Worm (Caenorhabditis elegans): Measurements from ENCODE around the gene srd-40.

The srd-40 gene

ce11 chrX:12347822-12348221, 24.3 kb downstream of the srd-40 start (continued):
- TF ChIP-seq peb-1 (tag; optimal IDR thresholded peaks at IDR 0.05) = no peak
- TF ChIP-seq unc-39 (tag; optimal IDR thresholded peaks at IDR 0.05) = no peak
- no peak for TF ChIP-seq nhr-237 (tag; optimal IDR thresholded peaks at IDR 0.05)
- TF ChIP-seq ztf-4 (tag; optimal IDR thresholded peaks at IDR 0.05) = no peak
- TF ChIP-seq lin-39 (tag; optimal IDR thresholded peaks at IDR 0.05) = no peak
- no peak for TF ChIP-seq ceh-16 (tag; optimal IDR thresholded peaks at IDR 0.05)
- no peak for TF ChIP-seq nhr-11 (tag; optimal IDR thresholded peaks at IDR 0.05)
- no peak for TF ChIP-seq elt-3 (tag; optimal IDR thresholded peaks at IDR 0.05)
- no peak for TF ChIP-seq zag-1 (tag; optimal IDR thresholded peaks at IDR 0.05)

DNA sequence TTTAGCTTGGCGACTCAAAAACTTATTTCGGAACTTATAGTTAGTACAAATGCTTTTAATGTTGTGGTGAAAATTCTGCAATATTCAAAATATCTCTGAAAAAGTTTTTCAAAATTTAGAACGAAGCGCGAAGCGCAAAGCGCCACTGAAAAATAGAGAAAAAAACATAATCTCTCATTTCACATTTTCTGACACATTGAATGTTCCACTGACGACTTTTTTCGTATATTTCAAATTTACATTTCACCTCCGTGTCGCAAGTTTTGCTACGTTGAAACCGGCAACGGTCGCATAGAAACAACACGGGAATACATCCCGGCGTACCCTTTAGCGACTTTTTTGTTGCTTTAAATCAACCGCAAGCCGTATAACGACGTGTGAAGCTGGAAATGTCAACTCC, 24.8 kb downstream of the srd-40 start, which contains the start of gene F42F12.14:
Gene F42F12.14 (plus strand): TSS at position 301 of the 400 bp plus-strand sequence.
- no peak for TF ChIP-seq zag-1 (tag; optimal IDR thresholded peaks at IDR 0.05)
- no peak for TF ChIP-seq lsy-2 (tag; optimal IDR thresholded peaks at IDR 0.05)
- no peak for TF ChIP-seq aly-2 (tag; optimal IDR thresholded peaks at IDR 0.05)
- no peak for TF ChIP-seq ama-1 (optimal IDR thresholded peaks at IDR 0.05)
- TF ChIP-seq ZK546.5 (tag; optimal IDR thresholded peaks at IDR 0.05) = no peak
- TF ChIP-seq nhr-11 (tag; optimal IDR thresholded peaks at IDR 0.05) = no peak
- no peak for TF ChIP-seq sem-4 (tag; optimal IDR thresholded peaks at IDR 0.05)

DNA sequence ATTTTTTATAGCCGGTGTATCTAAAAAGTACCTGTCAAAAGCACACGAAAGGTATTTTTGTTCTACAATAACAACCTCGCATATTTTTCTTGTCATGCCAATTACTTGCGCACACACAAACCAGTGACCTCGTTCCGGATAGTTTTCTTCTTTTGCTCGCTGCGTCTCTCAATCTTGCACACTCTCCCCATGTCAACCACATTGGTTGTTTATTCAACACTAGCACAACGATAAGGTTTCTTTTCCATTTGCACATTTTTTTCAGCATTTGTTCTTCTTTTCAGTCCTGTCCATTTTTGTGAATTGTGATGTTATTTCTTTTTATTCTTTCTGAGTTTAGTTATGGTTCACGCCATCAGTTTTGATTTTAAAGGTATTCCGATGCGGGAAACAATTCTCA, 26.7 kb downstream of the srd-40 start, which contains the start of gene F42F12.3:
Gene F42F12.3 (plus strand): TSS at position 372 of the 400 bp plus-strand sequence.
- TF ChIP-seq lsy-2 (tag; optimal IDR thresholded peaks at IDR 0.05) (no peak), ztf-4 (tag; optimal IDR thresholded peaks at IDR 0.05) (no peak), nhr-25 (tag; optimal IDR thresholded peaks at IDR 0.05) (no peak), fos-1 (tag; optimal IDR thresholded peaks at IDR 0.05) (peak; percentile 3)

- no peak for TF ChIP-seq skn-1 (tag; optimal IDR thresholded peaks at IDR 0.05)
- TF ChIP-seq fos-1 (tag; optimal IDR thresholded peaks at IDR 0.05) = peak; percentile 11
Observed at ce11 chrX:12352872-12353271, 29.3 kb downstream of the srd-40 start, which contains the start of gene F42F12.4. Gene F42F12.4 (minus strand): TSS chrX:12352947.

ce11 chrX:12356581-12356980, 33.0 kb downstream of the srd-40 start, which contains the start of gene nspc-12:
Gene nspc-12 (minus strand): TSS chrX:12356681.
- no peak for TF ChIP-seq sem-4 (tag; optimal IDR thresholded peaks at IDR 0.05)
- no peak for TF ChIP-seq alr-1 (tag; optimal IDR thresholded peaks at IDR 0.05)
- no peak for TF ChIP-seq unc-39 (tag; optimal IDR thresholded peaks at IDR 0.05)
- TF ChIP-seq nhr-10 (tag; optimal IDR thresholded peaks at IDR 0.05) = no peak
- no peak for TF ChIP-seq mdl-1 (tag; optimal IDR thresholded peaks at IDR 0.05)
- no peak for TF ChIP-seq aly-2 (tag; optimal IDR thresholded peaks at IDR 0.05)
- TF ChIP-seq sma-9 (GFP tag; optimal IDR thresholded peaks at IDR 0.05) = no peak
- no peak for TF ChIP-seq sma-9 (tag; optimal IDR thresholded peaks at IDR 0.05)
- TF ChIP-seq gmeb-1 (tag; optimal IDR thresholded peaks at IDR 0.05) = no peak
- no peak for TF ChIP-seq Y55F3AM.14 (GFP tag; optimal IDR thresholded peaks at IDR 0.05)

DNA sequence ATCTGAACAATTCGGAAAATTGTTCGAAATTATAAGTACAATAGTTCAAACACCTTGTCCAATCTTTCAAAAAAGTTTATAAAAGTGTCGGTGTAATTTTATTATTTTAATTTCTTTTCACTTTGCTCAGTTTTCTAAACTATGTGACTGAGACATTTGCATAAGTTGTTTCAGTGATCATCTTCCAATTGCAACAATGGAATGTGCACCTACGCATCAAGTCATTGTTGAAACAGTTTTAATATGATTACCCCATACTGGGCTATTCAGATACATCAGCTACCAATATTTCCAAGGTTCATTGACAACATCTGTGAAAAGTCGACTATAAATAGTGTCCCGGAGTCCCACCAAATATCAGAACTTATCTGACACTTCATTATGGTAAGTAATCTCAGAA, 33.6 kb downstream of the srd-40 start, which contains the start of gene nspc-13:
Gene nspc-13 (plus strand): TSS at position 301 of the 400 bp plus-strand sequence.
- TF ChIP-seq crh-2 (tag; optimal IDR thresholded peaks at IDR 0.05) (no peak), nhr-12 (tag; optimal IDR thresholded peaks at IDR 0.05) (no peak), nhr-21 (tag; optimal IDR thresholded peaks at IDR 0.05) (no peak), alr-1 (tag; optimal IDR thresholded peaks at IDR 0.05) (no peak), unc-62 (GFP tag; optimal IDR thresholded peaks at IDR 0.05) (no peak), gmeb-1 (tag; optimal IDR thresholded peaks at IDR 0.05) (no peak), lin-11 (tag; optimal IDR thresholded peaks at IDR 0.05) (no peak), ztf-4 (tag; optimal IDR thresholded peaks at IDR 0.05) (no peak), mbf-1 (tag; optimal IDR thresholded peaks at IDR 0.05) (no peak), ceh-82 (tag; optimal IDR thresholded peaks at IDR 0.05) (no peak), fos-1 (tag; optimal IDR thresholded peaks at IDR 0.05) (no peak), ama-1 (optimal IDR thresholded peaks at IDR 0.05) (no peak), skn-1 (tag; optimal IDR thresholded peaks at IDR 0.05) (no peak), nhr-6 (tag; optimal IDR thresholded peaks at IDR 0.05) (no peak), ztf-11 (tag; optimal IDR thresholded peaks at IDR 0.05) (no peak)

Data from whole organism, L2 larva.